Worm (Caenorhabditis elegans) whole organism, young adult: ENCODE measurements around the gene C06G1.1.

Source experiments
- B0261.1 ChIP-seq: sonication (generic microtip); optimal IDR thresholded peaks from 2 replicates; lab custom pipeline; 2016; ENCODE audit warnings: mild to moderate bottlenecking, missing genetic modification characterization, moderate library complexity, missing compliant biosample characterization
- C17E4.6 ChIP-seq: fragments of 200-800 bp; sonication (Bioruptor generic); IDR thresholded peaks from 2 replicates; pipeline ENCODE4 v1.3.6; 2022; ENCODE audit warnings: missing genetic modification reagents, missing genetic modification characterization, missing compliant biosample characterization
- F22D6.2 ChIP-seq: sonication (generic microtip); optimal IDR thresholded peaks from 2 replicates; lab custom pipeline; 2016; ENCODE audit warnings: mild to moderate bottlenecking, missing genetic modification characterization, missing compliant biosample characterization
- F49E8.2 ChIP-seq: sonication (generic microtip); optimal IDR thresholded peaks from 3 replicates; lab custom pipeline; 2017; ENCODE audit warnings: missing genetic modification characterization, mild to moderate bottlenecking, missing compliant biosample characterization, antibody characterized with exemption, moderate library complexity; ENCODE audit not compliant: insufficient read depth
- F52B5.7 ChIP-seq: sonication (generic microtip); optimal IDR thresholded peaks from 2 replicates; lab custom pipeline; 2016; ENCODE audit warnings: mild to moderate bottlenecking, missing genetic modification characterization, missing compliant biosample characterization
- F55B11.4 ChIP-seq: sonication (generic microtip); optimal IDR thresholded peaks from 2 replicates; lab custom pipeline; 2016; ENCODE audit warnings: missing compliant biosample characterization, missing genetic modification characterization, borderline replicate concordance; ENCODE audit not compliant: insufficient read depth
- F57A8.1 ChIP-seq: fragments of 200-800 bp; sonication (Bioruptor generic); optimal IDR thresholded peaks from 2 replicates; lab custom pipeline; 2018; ENCODE audit warnings: mild to moderate bottlenecking, missing genetic modification characterization, moderate library complexity, missing compliant biosample characterization
- Y53G8AR.9 ChIP-seq: fragments of 200-800 bp; sonication (Bioruptor generic); conservative IDR thresholded peaks from 2 replicates; pipeline ENCODE4 v1.3.6; 2022; ENCODE audit warnings: missing genetic modification reagents, missing genetic modification characterization, missing compliant biosample characterization
- attf-3 ChIP-seq: fragments of 200-800 bp; sonication (Bioruptor generic); conservative IDR thresholded peaks from 2 replicates; pipeline ENCODE4 v1.3.6; 2022; ENCODE audit warnings: missing genetic modification reagents, missing genetic modification characterization, missing compliant biosample characterization
- bed-1 ChIP-seq: fragments of 200-800 bp; sonication (Bioruptor generic); IDR thresholded peaks from 2 replicates; pipeline ENCODE4 v1.3.6; 2022; ENCODE audit warnings: missing genetic modification reagents, missing genetic modification characterization, missing compliant biosample characterization
- cebp-2 ChIP-seq: fragments of 200-800 bp; sonication (Bioruptor generic); IDR thresholded peaks from 2 replicates; pipeline ENCODE4 v1.3.6; 2022; ENCODE audit warnings: missing genetic modification characterization, missing compliant biosample characterization
- ceh-79 ChIP-seq: sonication (generic microtip); optimal IDR thresholded peaks from 2 replicates; lab custom pipeline; 2017; ENCODE audit warnings: mild to moderate bottlenecking, missing genetic modification characterization, missing compliant biosample characterization
- die-1 ChIP-seq: sonication (generic microtip); optimal IDR thresholded peaks from 2 replicates; lab custom pipeline; 2016; ENCODE audit warnings: missing genotype, mild to moderate bottlenecking, missing genetic modification characterization, missing compliant biosample characterization
- ets-4 ChIP-seq: fragments of 200-800 bp; sonication (Bioruptor generic); optimal IDR thresholded peaks from 2 replicates; lab custom pipeline; 2018; ENCODE audit warnings: mild to moderate bottlenecking, missing genetic modification characterization, missing compliant biosample characterization
- gei-17 ChIP-seq: fragments of 200-800 bp; sonication (Bioruptor generic); optimal IDR thresholded peaks from 2 replicates; lab custom pipeline; 2018; ENCODE audit warnings: mild to moderate bottlenecking, missing genetic modification characterization, missing compliant biosample characterization
- lag-1 ChIP-seq: fragments of 200-800 bp; sonication (Bioruptor generic); IDR thresholded peaks from 2 replicates; pipeline ENCODE4 v1.3.6; 2022; ENCODE audit warnings: missing genetic modification reagents, missing genetic modification characterization, missing compliant biosample characterization
- let-607 ChIP-seq, 2 experiments: fragments of 200-800 bp in 1 of 2; sonication (Bioruptor generic) in 1 of 2; sonication (generic microtip) in 1 of 2; optimal IDR thresholded peaks; 2 replicates each; lab custom pipeline; 2016 to 2018; ENCODE audit warnings: mild to moderate bottlenecking in 2 of 2, missing compliant biosample characterization in 2 of 2, missing genetic modification characterization in 2 of 2, moderate library complexity in 2 of 2, missing genotype in 1 of 2
- madf-3 ChIP-seq: fragments of 200-800 bp; sonication (Bioruptor generic); IDR thresholded peaks from 2 replicates; pipeline ENCODE4 v1.3.6; 2022; ENCODE audit warnings: missing genetic modification reagents, missing genetic modification characterization, missing compliant biosample characterization
- mcd-1 ChIP-seq: fragments of 200-800 bp; sonication (Bioruptor generic); IDR thresholded peaks from 2 replicates; pipeline ENCODE4 v1.3.6; 2022; ENCODE audit warnings: missing genetic modification reagents, missing genetic modification characterization, missing compliant biosample characterization
- nhr-179 ChIP-seq: sonication (generic microtip); optimal IDR thresholded peaks from 2 replicates; lab custom pipeline; 2016; ENCODE audit warnings: mild to moderate bottlenecking, missing genetic modification characterization, missing compliant biosample characterization
- repo-1 ChIP-seq: sonication (generic microtip); optimal IDR thresholded peaks from 2 replicates; lab custom pipeline; 2017; ENCODE audit warnings: mild to moderate bottlenecking, missing genetic modification characterization, missing compliant biosample characterization
- sdz-38 ChIP-seq: sonication (generic microtip); optimal IDR thresholded peaks from 2 replicates; lab custom pipeline; 2016; ENCODE audit warnings: missing genotype, missing genetic modification characterization, missing compliant biosample characterization
- snpc-3.4 ChIP-seq: sonication (generic microtip); optimal IDR thresholded peaks from 2 replicates; lab custom pipeline; 2017; ENCODE audit warnings: missing genetic modification characterization, mild to moderate bottlenecking, missing compliant biosample characterization, antibody characterized with exemption, moderate library complexity, missing genotype, missing genetic modification reagents
- somi-1 ChIP-seq: fragments of 200-800 bp; sonication (Bioruptor generic); optimal IDR thresholded peaks from 2 replicates; lab custom pipeline; 2018; ENCODE audit warnings: mild to moderate bottlenecking, missing genetic modification characterization, missing compliant biosample characterization
- ztf-22 ChIP-seq: fragments of 200-800 bp; sonication (Bioruptor generic); optimal IDR thresholded peaks from 2 replicates; lab custom pipeline; 2018; ENCODE audit warnings: mild to moderate bottlenecking, missing genetic modification characterization, moderate library complexity, missing compliant biosample characterization

Gene C06G1.1

ce11 chrX:16681910-16682493 is 48.9 kb downstream of the C06G1.1 start (continued):
- TF ChIP-seq attf-3 (GFP tag; lab: Robert Waterston, UW) (peak; percentile 63), ztf-22 (peak; percentile 80), F22D6.2 (peak; percentile 96), cebp-2 (GFP tag; lab: Robert Waterston, UW) (peak; percentile 98), bed-1 (GFP tag; lab: Robert Waterston, UW) (no peak), ets-4 (GFP tag; lab: Kevin White, UChicago) (peak; percentile 62), die-1 (tag; lab: Kevin White, UChicago) (peak; percentile 71), sdz-38 (tag; lab: Kevin White, UChicago) (peak; percentile 18), Y53G8AR.9 (GFP tag; lab: Robert Waterston, UW) (peak; percentile 97), F52B5.7 (tag; lab: Kevin White, UChicago) (peak; percentile 61), B0261.1 (tag; lab: Kevin White, UChicago) (peak; percentile 61), F49E8.2 (tag; lab: Kevin White, UChicago) (peak; percentile 16), ceh-79 (tag; lab: Kevin White, UChicago) (peak; percentile 34), let-607 (tag; optimal IDR thresholded peaks at IDR 0.05; lab: Kevin White, UChicago) (peak; percentile 70 to 92), gei-17 (GFP tag; lab: Kevin White, UChicago) (peak; percentile 98), repo-1 (tag; lab: Kevin White, UChicago) (peak; percentile 99), snpc-3.4 (tag; lab: Kevin White, UChicago) (no peak), mcd-1 (GFP tag; lab: Robert Waterston, UW) (peak; percentile 85), C17E4.6 (peak; percentile 60; the same call in 1 of the 2 replicates), nhr-179 (tag; lab: Kevin White, UChicago) (peak; percentile 83), somi-1 (GFP tag; lab: Kevin White, UChicago) (peak; percentile 94), lag-1 (GFP tag; lab: Robert Waterston, UW) (peak; percentile 79; the same call in 1 of the 2 replicates), madf-3 (GFP tag; lab: Robert Waterston, UW) (peak; percentile 78), F57A8.1 (GFP tag; lab: Kevin White, UChicago) (peak; percentile 66), F55B11.4 (tag; lab: Kevin White, UChicago) (no peak)
